Worm (Caenorhabditis elegans) whole organism, midembryonic: ENCODE results near the gene lron-7.

Experiments
- T22C8.4 ChIP-seq: fragments of 200-800 bp; sonication (Bioruptor generic); IDR thresholded peaks from 2 replicates; pipeline ENCODE4 v1.3.6; 2022; ENCODE audit warnings: missing genetic modification characterization, missing compliant biosample characterization
- cog-1 ChIP-seq: sonication (generic microtip); optimal IDR thresholded peaks from 2 replicates; lab custom pipeline; 2016; ENCODE audit warnings: missing genetic modification characterization, missing compliant biosample characterization
- klf-2 ChIP-seq: fragments of 200-800 bp; sonication (Bioruptor generic); conservative IDR thresholded peaks from 2 replicates; pipeline ENCODE4 v1.3.6; 2022; ENCODE audit warnings: missing genetic modification reagents, missing genetic modification characterization, missing compliant biosample characterization
- ref-1 ChIP-seq: fragments of 200-800 bp; sonication (Bioruptor generic); conservative IDR thresholded peaks from 2 replicates; pipeline ENCODE4 v1.3.6; 2022; ENCODE audit warnings: missing genetic modification reagents, missing genetic modification characterization, missing compliant biosample characterization
- ztf-29 ChIP-seq: fragments of 200-800 bp; sonication (Bioruptor generic); IDR thresholded peaks from 2 replicates; pipeline ENCODE4 v1.3.6; 2022; ENCODE audit warnings: missing genetic modification reagents, missing genetic modification characterization, missing compliant biosample characterization

DNA sequence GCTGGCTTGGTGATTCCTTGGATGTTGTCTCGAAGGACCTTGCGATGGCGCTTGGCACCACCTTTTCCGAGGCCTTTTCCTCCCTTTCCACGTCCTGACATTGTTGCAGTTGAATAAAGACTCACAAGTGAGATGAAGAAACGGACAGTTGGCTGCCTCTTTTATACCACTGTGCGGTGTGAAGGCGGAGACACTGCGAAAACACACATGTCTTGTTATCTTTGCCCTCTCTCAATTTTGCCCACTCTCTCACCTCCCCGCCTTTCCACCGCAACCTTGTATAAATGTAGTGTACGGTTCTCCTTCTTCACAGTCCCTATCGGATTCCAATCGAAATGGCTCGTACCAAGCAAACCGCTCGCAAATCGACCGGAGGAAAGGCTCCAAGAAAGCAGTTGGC is 17.8 kb downstream of the lron-7 start, which contains the start of the genes his-38 and his-40:
- no peak for TF ChIP-seq klf-2 (GFP tag; lab: Robert Waterston, UW)
- no peak for TF ChIP-seq ref-1 (GFP tag; lab: Robert Waterston, UW)
- no peak for TF ChIP-seq T22C8.4 (GFP tag; lab: Robert Waterston, UW)
- no peak for TF ChIP-seq cog-1 (tag; lab: Kevin White, UChicago)
- no peak for TF ChIP-seq ztf-29 (GFP tag; lab: Robert Waterston, UW)
